Worm (Caenorhabditis elegans) whole organism, L4 larva: Measurements from ENCODE around the gene C06E4.5.

Source experiments
- D1046.2 ChIP-seq: fragments of 200-800 bp; sonication (Bioruptor generic); IDR thresholded peaks from 2 replicates; pipeline ENCODE4 v1.3.6; 2022; ENCODE audit warnings: missing genetic modification characterization, missing compliant biosample characterization
- F10B5.3 ChIP-seq: sonication (generic microtip); optimal IDR thresholded peaks from 2 replicates; lab custom pipeline; 2016; ENCODE audit warnings: mild to moderate bottlenecking, missing genetic modification characterization, missing compliant biosample characterization
- F49E8.2 ChIP-seq: sonication (generic microtip); optimal IDR thresholded peaks from 2 replicates; lab custom pipeline; 2016; ENCODE audit warnings: missing compliant biosample characterization, mild to moderate bottlenecking, missing genetic modification characterization, borderline replicate concordance
- T20F7.1 ChIP-seq: fragments of 200-800 bp; sonication (Bioruptor generic); optimal IDR thresholded peaks from 2 replicates; lab custom pipeline; 2018; ENCODE audit warnings: mild to moderate bottlenecking, missing genetic modification characterization, missing compliant biosample characterization
- T26A8.4 ChIP-seq: fragments of 200-800 bp; sonication (Bioruptor generic); IDR thresholded peaks from 2 replicates; pipeline ENCODE4 v1.3.6; 2022; ENCODE audit warnings: missing genetic modification characterization, missing compliant biosample characterization
- ZK337.2 ChIP-seq: fragments of 200-800 bp; sonication (Bioruptor generic); IDR thresholded peaks from 2 replicates; pipeline ENCODE4 v1.3.6; 2022; ENCODE audit warnings: missing genetic modification reagents, missing genetic modification characterization, missing compliant biosample characterization
- aha-1 ChIP-seq: fragments of 150-350 bp; peaks from one replicate; lab custom pipeline; 2014; ENCODE audit warnings: missing biosample characterization, missing genetic modification characterization
- arid-1 ChIP-seq: fragments of 200-800 bp; sonication (Bioruptor generic); conservative IDR thresholded peaks from 2 replicates; pipeline ENCODE4 v1.3.6; 2022; ENCODE audit warnings: missing genetic modification reagents, missing genetic modification characterization, missing compliant biosample characterization
- attf-4 ChIP-seq: sonication (generic microtip); optimal IDR thresholded peaks from 3 replicates; lab custom pipeline; 2017; ENCODE audit warnings: missing biosample characterization, missing genetic modification characterization
- ceh-32 ChIP-seq: sonication (generic microtip); optimal IDR thresholded peaks from 2 replicates; lab custom pipeline; 2016; ENCODE audit warnings: mild to moderate bottlenecking, missing genetic modification characterization, missing compliant biosample characterization; ENCODE audit not compliant: poor library complexity
- ceh-82 ChIP-seq: sonication (generic microtip); optimal IDR thresholded peaks from 2 replicates; lab custom pipeline; 2017; ENCODE audit warnings: missing biosample characterization, missing genetic modification characterization
- ctbp-1 ChIP-seq: fragments of 200-800 bp; sonication (Bioruptor generic); IDR thresholded peaks from 2 replicates; pipeline ENCODE4 v1.3.6; 2022; ENCODE audit warnings: missing genetic modification reagents, missing genetic modification characterization, missing compliant biosample characterization
- daf-16 ChIP-seq, 3 experiments: sonication (generic microtip); optimal IDR thresholded peaks; 2 replicates each; lab custom pipeline; 2016 to 2017; ENCODE audit warnings: missing genetic modification characterization in 3 of 3, missing genetic modification reagents in 3 of 3, mild to moderate bottlenecking in 2 of 3, missing compliant biosample characterization in 2 of 3, missing biosample characterization in 1 of 3, moderate library complexity in 1 of 3
- dmd-6 ChIP-seq: fragments of 200-800 bp; sonication (Bioruptor generic); IDR thresholded peaks from 2 replicates; pipeline ENCODE4 v1.3.6; 2022; ENCODE audit warnings: missing genetic modification reagents, missing genetic modification characterization, missing compliant biosample characterization
- dmd-9 ChIP-seq: fragments of 200-800 bp; sonication (Bioruptor generic); IDR thresholded peaks from 2 replicates; pipeline ENCODE4 v1.3.6; 2022; ENCODE audit warnings: missing genetic modification reagents, missing genetic modification characterization, missing compliant biosample characterization
- dve-1 ChIP-seq: sonication (generic microtip); optimal IDR thresholded peaks from 2 replicates; lab custom pipeline; 2017; ENCODE audit warnings: antibody characterized with exemption, mild to moderate bottlenecking, missing genetic modification characterization, missing compliant biosample characterization; ENCODE audit not compliant: insufficient read depth
- egl-43 ChIP-seq: fragments of 200-800 bp; sonication (Bioruptor generic); IDR thresholded peaks from 2 replicates; pipeline ENCODE4 v1.3.6; 2022; ENCODE audit warnings: missing genetic modification reagents, missing genetic modification characterization, missing compliant biosample characterization
- fos-1 ChIP-seq: fragments of 150-350 bp; optimal IDR thresholded peaks from 2 replicates; lab custom pipeline; 2014; ENCODE audit warnings: missing biosample characterization, missing genetic modification characterization
- gei-8 ChIP-seq: fragments of 200-800 bp; sonication (Bioruptor generic); optimal IDR thresholded peaks from 2 replicates; lab custom pipeline; 2018; ENCODE audit warnings: mild to moderate bottlenecking, missing genetic modification characterization, missing compliant biosample characterization
- hlh-11 ChIP-seq: fragments of 200-800 bp; sonication (Bioruptor generic); optimal IDR thresholded peaks from 2 replicates; lab custom pipeline; 2018; ENCODE audit warnings: mild to moderate bottlenecking, missing genetic modification characterization, missing compliant biosample characterization
- hlh-30 ChIP-seq: sonication (generic microtip); optimal IDR thresholded peaks from 2 replicates; lab custom pipeline; 2017; ENCODE audit warnings: antibody characterized with exemption, mild to moderate bottlenecking, missing genetic modification characterization, missing compliant biosample characterization; ENCODE audit not compliant: insufficient read depth
- lin-29 ChIP-seq: fragments of 200-800 bp; sonication (Bioruptor generic); IDR thresholded peaks from 2 replicates; pipeline ENCODE4 v1.3.6; 2022; ENCODE audit warnings: missing genetic modification reagents, missing genetic modification characterization, missing compliant biosample characterization
- mdl-1 ChIP-seq, 2 experiments: fragments of 150-350 bp in 1 of 2; sonication (generic microtip) in 1 of 2; optimal IDR thresholded peaks; 2 replicates each; lab custom pipeline; 2014 to 2017; ENCODE audit warnings: missing biosample characterization in 2 of 2, missing genetic modification characterization in 2 of 2
- mep-1 ChIP-seq: fragments of 150-350 bp; sonication (generic microtip); optimal IDR thresholded peaks from 3 replicates; lab custom pipeline; 2014; ENCODE audit warnings: missing biosample characterization, missing genetic modification characterization
- nhr-111 ChIP-seq: fragments of 200-800 bp; sonication (Bioruptor generic); optimal IDR thresholded peaks from 2 replicates; lab custom pipeline; 2018; ENCODE audit warnings: mild to moderate bottlenecking, missing genetic modification characterization, missing compliant biosample characterization
- nhr-237 ChIP-seq: sonication (generic microtip); optimal IDR thresholded peaks from 2 replicates; lab custom pipeline; 2017; ENCODE audit warnings: missing biosample characterization, missing genetic modification characterization
- nhr-28 ChIP-seq: fragments of 150-350 bp; optimal IDR thresholded peaks from 2 replicates; lab custom pipeline; 2014; ENCODE audit warnings: missing biosample characterization, missing genetic modification characterization
- nhr-48 ChIP-seq: sonication (generic microtip); optimal IDR thresholded peaks from 2 replicates; lab custom pipeline; 2016; ENCODE audit warnings: mild to moderate bottlenecking, missing genetic modification characterization, missing compliant biosample characterization
- nhr-76 ChIP-seq: fragments of 150-350 bp; optimal IDR thresholded peaks from 2 replicates; lab custom pipeline; 2014; ENCODE audit warnings: missing biosample characterization, missing genetic modification characterization
- set-16 ChIP-seq: fragments of 200-800 bp; sonication (Bioruptor generic); IDR thresholded peaks from 2 replicates; pipeline ENCODE4 v1.3.6; 2022; ENCODE audit warnings: missing genetic modification reagents, missing genetic modification characterization, missing compliant biosample characterization
- skn-1 ChIP-seq: fragments of 150-350 bp; optimal IDR thresholded peaks from 2 replicates; lab custom pipeline; 2014; ENCODE audit warnings: missing biosample characterization, missing genetic modification characterization
- spr-1 ChIP-seq: sonication (generic microtip); optimal IDR thresholded peaks from 2 replicates; lab custom pipeline; 2016; ENCODE audit warnings: mild to moderate bottlenecking, missing genetic modification characterization, missing compliant biosample characterization
- spr-3 ChIP-seq: fragments of 200-800 bp; sonication (Bioruptor generic); optimal IDR thresholded peaks from 2 replicates; lab custom pipeline; 2018; ENCODE audit warnings: mild to moderate bottlenecking, missing genetic modification characterization, missing compliant biosample characterization
- tag-97 ChIP-seq: fragments of 200-800 bp; sonication (Bioruptor generic); IDR thresholded peaks from 2 replicates; pipeline ENCODE4 v1.3.6; 2022; ENCODE audit warnings: missing genetic modification characterization, missing compliant biosample characterization
- tra-1 ChIP-seq: fragments of 200-800 bp; sonication (Bioruptor generic); IDR thresholded peaks from 2 replicates; pipeline ENCODE4 v1.3.6; 2022; ENCODE audit warnings: missing genetic modification reagents, missing genetic modification characterization, missing compliant biosample characterization
- zfp-3 ChIP-seq: fragments of 200-800 bp; sonication (Bioruptor generic); conservative IDR thresholded peaks from 2 replicates; pipeline ENCODE4 v1.3.6; 2022; ENCODE audit warnings: missing genetic modification reagents, missing genetic modification characterization, missing compliant biosample characterization
- zip-11 ChIP-seq: fragments of 200-800 bp; sonication (Bioruptor generic); IDR thresholded peaks from 2 replicates; pipeline ENCODE4 v1.3.6; 2022; ENCODE audit warnings: missing genetic modification characterization, missing compliant biosample characterization
- zip-2 ChIP-seq: fragments of 150-350 bp; optimal IDR thresholded peaks from 2 replicates; lab custom pipeline; 2014; ENCODE audit warnings: missing biosample characterization, missing genetic modification characterization
- ztf-7 ChIP-seq: fragments of 150-350 bp; optimal IDR thresholded peaks from 2 replicates; lab custom pipeline; 2014; ENCODE audit warnings: missing biosample characterization, missing genetic modification characterization

The C06E4.5 gene

ce11 chrIV:7242220-7242789 is 12.5 kb upstream of the C06E4.5 start, which contains the start of gene gstk-2:
Gene gstk-2, minus strand, starts transcription at chrIV:7242270.
- TF ChIP-seq nhr-76 (tag; lab: Kevin White, UChicago) (no peak), zfp-3 (GFP tag; lab: Robert Waterston, UW) (no peak), fos-1 (no peak), spr-1 (tag; lab: Kevin White, UChicago) (no peak), ZK337.2 (GFP tag; lab: Robert Waterston, UW) (no peak), dve-1 (tag; lab: Kevin White, UChicago) (no peak), tag-97 (GFP tag; lab: Robert Waterston, UW) (no peak), arid-1 (GFP tag; lab: Robert Waterston, UW) (no peak), F10B5.3 (no peak), zip-2 (tag; lab: Kevin White, UChicago) (no peak), F49E8.2 (tag; lab: Kevin White, UChicago) (no peak), attf-4 (tag; lab: Kevin White, UChicago) (no peak), nhr-28 (tag; lab: Kevin White, UChicago) (peak; percentile 4), hlh-11 (tag; lab: Kevin White, UChicago) (peak; percentile 10), dmd-6 (GFP tag; lab: Robert Waterston, UW) (no peak), ctbp-1 (GFP tag; lab: Robert Waterston, UW) (no peak), nhr-48 (tag; lab: Kevin White, UChicago) (no peak), mep-1 (no peak), ztf-7 (tag; lab: Kevin White, UChicago) (no peak), tra-1 (GFP tag; lab: Robert Waterston, UW) (no peak), ceh-32 (tag; lab: Kevin White, UChicago) (no peak), gei-8 (GFP tag; lab: Kevin White, UChicago) (no peak), D1046.2 (GFP tag; lab: Robert Waterston, UW) (no peak), mdl-1 (tag; optimal IDR thresholded peaks at IDR 0.05; lab: Kevin White, UChicago) (peak in 1 of 2 experiments; percentile 11), daf-16 (GFP tag; optimal IDR thresholded peaks at IDR 0.05; lab: Kevin White, UChicago) (peak in 1 of 2 experiments; percentile 74), daf-16 (tag; optimal IDR thresholded peaks at IDR 0.05; lab: Kevin White, UChicago) (peak; percentile 26), spr-3 (GFP tag; lab: Kevin White, UChicago) (no peak), zip-11 (no peak), T26A8.4 (GFP tag; lab: Robert Waterston, UW) (no peak), lin-29 (GFP tag; lab: Robert Waterston, UW) (no peak), set-16 (GFP tag; lab: Robert Waterston, UW) (no peak), T20F7.1 (GFP tag; lab: Kevin White, UChicago) (no peak), nhr-237 (tag; lab: Kevin White, UChicago) (no peak), hlh-30 (tag; lab: Kevin White, UChicago) (peak; percentile 40), ceh-82 (tag; lab: Kevin White, UChicago) (no peak), dmd-9 (GFP tag; lab: Robert Waterston, UW) (no peak)
- TF ChIP-seq, all 104 proteins: peak for 5

ce11 chrIV:7243913-7244312 is 10.9 kb upstream of the C06E4.5 start, which contains the start of gene afmd-1:
Gene afmd-1, plus strand, starts transcription at chrIV:7244228.
- TF ChIP-seq daf-16 (GFP tag; optimal IDR thresholded peaks at IDR 0.05; lab: Kevin White, UChicago) (no peak), daf-16 (tag; optimal IDR thresholded peaks at IDR 0.05; lab: Kevin White, UChicago) (peak; percentile 54), aha-1 (peak; percentile 4), skn-1 (no peak)

- 0 out of 2 replicates have a peak, but pooled peaks have one; percentile 18 for TF ChIP-seq egl-43 (GFP tag; lab: Robert Waterston, UW)
- TF ChIP-seq set-16 (GFP tag; lab: Robert Waterston, UW), result peak; percentile 85
- TF ChIP-seq aha-1, result peak; percentile 41
- no peak for TF ChIP-seq nhr-111 (GFP tag; lab: Kevin White, UChicago)
Observed at ce11 chrIV:7245592-7245991, 9.2 kb upstream of the C06E4.5 start.
